Worm (Caenorhabditis elegans) whole organism, L1 larva: ENCODE data around the gene ZC443.3.

Experiments
- ama-1 ChIP-seq: fragments of 150-350 bp; optimal IDR thresholded peaks from 2 replicates; lab custom pipeline; 2014
- ces-1 ChIP-seq: fragments of 150-350 bp; optimal IDR thresholded peaks from 2 replicates; lab custom pipeline; 2014; ENCODE audit warnings: missing biosample characterization, missing genetic modification reagents, missing genetic modification characterization
- fos-1 ChIP-seq: fragments of 150-350 bp; optimal IDR thresholded peaks from 2 replicates; lab custom pipeline; 2014; ENCODE audit warnings: missing biosample characterization, missing genetic modification characterization
- hlh-4 ChIP-seq: sonication (generic microtip); optimal IDR thresholded peaks from 2 replicates; lab custom pipeline; 2016; ENCODE audit warnings: mild to moderate bottlenecking, missing genetic modification characterization, missing compliant biosample characterization
- lin-14 ChIP-seq: fragments of 200-800 bp; sonication (Bioruptor generic); optimal IDR thresholded peaks from 2 replicates; lab custom pipeline; 2018; ENCODE audit warnings: mild to moderate bottlenecking, missing genetic modification characterization, moderate library complexity, missing compliant biosample characterization
- mep-1 ChIP-seq: fragments of 150-350 bp; optimal IDR thresholded peaks from 2 replicates; lab custom pipeline; 2014; ENCODE audit warnings: missing biosample characterization, missing genetic modification characterization
- nhr-11 ChIP-seq: fragments of 150-350 bp; optimal IDR thresholded peaks from 2 replicates; lab custom pipeline; 2014; ENCODE audit warnings: missing biosample characterization, missing genetic modification characterization
- nhr-237 ChIP-seq: fragments of 150-350 bp; optimal IDR thresholded peaks from 2 replicates; lab custom pipeline; 2014; ENCODE audit warnings: missing biosample characterization, missing genetic modification characterization
- pag-3 ChIP-seq: sonication (generic microtip); optimal IDR thresholded peaks from 2 replicates; lab custom pipeline; 2017; ENCODE audit warnings: missing genetic modification characterization, mild to moderate bottlenecking, missing compliant biosample characterization, antibody characterized with exemption, borderline replicate concordance; ENCODE audit not compliant: insufficient read depth
- pax-3 ChIP-seq: fragments of 200-800 bp; sonication (Bioruptor generic); optimal IDR thresholded peaks from 2 replicates; lab custom pipeline; 2018; ENCODE audit warnings: mild to moderate bottlenecking, missing genetic modification characterization, moderate library complexity, missing compliant biosample characterization
- rnt-1 ChIP-seq: sonication (generic microtip); optimal IDR thresholded peaks from 2 replicates; lab custom pipeline; 2016; ENCODE audit warnings: mild to moderate bottlenecking, missing genetic modification characterization, moderate library complexity, missing compliant biosample characterization
- sptf-1 ChIP-seq: fragments of 150-350 bp; optimal IDR thresholded peaks from 2 replicates; lab custom pipeline; 2014; ENCODE audit warnings: missing biosample characterization, missing genetic modification characterization
- swsn-7 ChIP-seq: sonication (generic microtip); optimal IDR thresholded peaks from 2 replicates; lab custom pipeline; 2016; ENCODE audit warnings: missing genetic modification characterization, missing compliant biosample characterization

- TF ChIP-seq lin-14 (GFP tag; lab: Kevin White, UChicago) (no peak), nhr-11 (tag; lab: Kevin White, UChicago) (no peak), rnt-1 (tag; lab: Kevin White, UChicago) (no peak), sptf-1 (tag; lab: Kevin White, UChicago) (no peak), nhr-237 (tag; lab: Kevin White, UChicago) (no peak), hlh-4 (tag; lab: Kevin White, UChicago) (no peak), fos-1 (tag; lab: Kevin White, UChicago) (no peak), ces-1 (no peak), swsn-7 (tag; lab: Kevin White, UChicago) (no peak), pax-3 (no peak), pag-3 (no peak), mep-1 (tag; lab: Kevin White, UChicago) (no peak), ama-1 (lab: Kevin White, UChicago) (no peak)
Observed at ce11 chrV:12803274-12803673, 10.6 kb downstream of the ZC443.3 start, which contains the start of gene srbc-45.
